Fruit fly (Drosophila melanogaster): Measurements from ENCODE around the gene CG31296.

- TF ChIP-seq CG1024 (GFP tag; IDR thresholded peaks at IDR 0.05) (no peak), CG6654 (GFP tag; optimal IDR thresholded peaks at IDR 0.05) (no peak), Sox102F (GFP tag; optimal IDR thresholded peaks at IDR 0.05) (no peak)
Observed at dm6 chr3R:15509817-15510216, 21.5 kb downstream of the CG31296 start, which contains the start of gene CG44013.
